Worm (Caenorhabditis elegans): ENCODE data around the gene atg-7.

DNA sequence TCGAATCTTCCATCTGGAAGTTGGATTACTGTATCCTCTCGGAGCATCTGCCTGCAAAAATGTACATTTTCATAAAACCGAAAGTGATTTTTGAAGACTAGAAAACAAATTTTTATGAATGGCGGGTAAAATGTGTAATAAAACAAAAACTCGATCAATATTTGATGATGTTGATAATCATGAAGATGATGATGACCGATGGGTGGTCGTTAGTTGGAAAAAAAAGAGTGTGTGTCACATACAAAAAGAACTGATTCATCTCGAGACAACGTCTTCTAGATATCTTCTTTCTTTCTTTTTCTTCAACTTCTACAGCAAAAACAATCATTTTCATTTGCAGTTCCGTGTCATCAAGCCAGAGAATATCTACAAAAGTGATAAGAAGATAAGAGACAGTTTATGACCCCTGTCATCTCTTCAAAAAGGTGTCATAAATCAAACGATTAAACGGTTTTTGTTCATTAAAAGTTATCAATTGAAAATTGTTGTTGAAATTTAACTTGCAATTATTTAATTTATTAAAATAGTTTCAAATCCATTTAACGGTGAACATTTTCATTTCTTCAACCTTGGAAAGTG, 11.7 kb upstream of the atg-7 start, which contains the start of gene bcc-1:
- 0 out of 2 replicates have a peak, but pooled peaks have one; percentile 38 for TF ChIP-seq tra-1 (GFP tag; IDR thresholded peaks at IDR 0.05)
- TF ChIP-seq lir-3 (tag; optimal IDR thresholded peaks at IDR 0.05), result no peak
- no peak for TF ChIP-seq zip-11 (GFP tag; IDR thresholded peaks at IDR 0.05)
- no peak for TF ChIP-seq jun-1 (tag; optimal IDR thresholded peaks at IDR 0.05)
- no peak for TF ChIP-seq ceh-82 (tag; optimal IDR thresholded peaks at IDR 0.05)
- no peak for TF ChIP-seq Y48G9A.11 (GFP tag; IDR thresholded peaks at IDR 0.05)
- no peak for TF ChIP-seq nhr-10 (tag; optimal IDR thresholded peaks at IDR 0.05)
- TF ChIP-seq fos-1 (tag; optimal IDR thresholded peaks at IDR 0.05), result no peak
- no peak for TF ChIP-seq aly-2 (tag; optimal IDR thresholded peaks at IDR 0.05)

Measured in whole organism, L4 larva.